Worm (Caenorhabditis elegans) whole organism, L1 larva: Measurements from ENCODE around the gene dhs-11.

ENCODE experiments used
- C04F5.9 ChIP-seq: sonication (generic microtip); optimal IDR thresholded peaks from 2 replicates; lab custom pipeline; 2016; ENCODE audit warnings: missing genetic modification characterization, missing compliant biosample characterization
- C16A3.4 ChIP-seq: fragments of 150-350 bp; optimal IDR thresholded peaks from 2 replicates; lab custom pipeline; 2014; ENCODE audit warnings: missing biosample characterization, missing genetic modification characterization
- F16B12.6 ChIP-seq: fragments of 150-350 bp; optimal IDR thresholded peaks from 2 replicates; lab custom pipeline; 2014; ENCODE audit warnings: missing biosample characterization, missing genetic modification characterization
- Y116A8C.19 ChIP-seq: sonication (generic microtip); optimal IDR thresholded peaks from 2 replicates; lab custom pipeline; 2016; ENCODE audit warnings: missing compliant biosample characterization, missing genetic modification characterization, borderline replicate concordance
- aha-1 ChIP-seq: fragments of 150-350 bp; optimal IDR thresholded peaks from 2 replicates; lab custom pipeline; 2014; ENCODE audit warnings: missing biosample characterization, missing genetic modification characterization
- alr-1 ChIP-seq: fragments of 200-800 bp; sonication (Bioruptor generic); optimal IDR thresholded peaks from 2 replicates; lab custom pipeline; 2018; ENCODE audit warnings: borderline replicate concordance, mild to moderate bottlenecking, missing genetic modification characterization, missing compliant biosample characterization
- ceh-63 ChIP-seq: fragments of 200-800 bp; sonication (Bioruptor generic); optimal IDR thresholded peaks from 2 replicates; lab custom pipeline; 2018; ENCODE audit warnings: mild to moderate bottlenecking, missing genetic modification characterization, missing compliant biosample characterization
- ceh-8 ChIP-seq: fragments of 200-800 bp; sonication (Bioruptor generic); optimal IDR thresholded peaks from 2 replicates; lab custom pipeline; 2018; ENCODE audit warnings: mild to moderate bottlenecking, missing genetic modification characterization, moderate library complexity, missing compliant biosample characterization
- ceh-82 ChIP-seq, 3 experiments: fragments of 150-350 bp in 1 of 3; sonication (generic microtip) in 2 of 3; optimal IDR thresholded peaks; 2 replicates each; lab custom pipeline; 2014 to 2017; ENCODE audit warnings: missing biosample characterization in 3 of 3, missing genetic modification characterization in 3 of 3
- ceh-88 ChIP-seq: fragments of 200-800 bp; sonication (Bioruptor generic); IDR thresholded peaks from 2 replicates; pipeline ENCODE4 v1.3.6; 2022; ENCODE audit warnings: missing genetic modification characterization, missing compliant biosample characterization
- ceh-90 ChIP-seq: sonication (generic microtip); optimal IDR thresholded peaks from 2 replicates; lab custom pipeline; 2016; ENCODE audit warnings: missing genetic modification characterization, missing compliant biosample characterization
- efl-1 ChIP-seq, 4 experiments: fragments of 150-350 bp; optimal IDR thresholded peaks in 3 of 4; peaks in 1 of 4; 1 replicate in 1 of 4; 2 replicates in 3 of 4; lab custom pipeline; 2014; ENCODE audit warnings: missing biosample characterization in 2 of 4, missing genetic modification characterization in 2 of 4, missing genetic modification reagents in 2 of 4
- ets-5 ChIP-seq: fragments of 200-800 bp; sonication (Bioruptor generic); IDR thresholded peaks from 2 replicates; pipeline ENCODE4 v1.3.6; 2022; ENCODE audit warnings: missing genetic modification characterization, missing compliant biosample characterization
- fkh-10 ChIP-seq: sonication (generic microtip); optimal IDR thresholded peaks from 2 replicates; lab custom pipeline; 2017; ENCODE audit warnings: missing biosample characterization, missing genetic modification reagents, missing genetic modification characterization
- fkh-4 ChIP-seq: sonication (generic microtip); optimal IDR thresholded peaks from 2 replicates; lab custom pipeline; 2016; ENCODE audit warnings: missing compliant biosample characterization, missing genetic modification characterization, borderline replicate concordance
- fos-1 ChIP-seq: fragments of 150-350 bp; optimal IDR thresholded peaks from 2 replicates; lab custom pipeline; 2014; ENCODE audit warnings: missing biosample characterization, missing genetic modification characterization
- grh-1 ChIP-seq: fragments of 200-800 bp; sonication (Bioruptor generic); IDR thresholded peaks from 2 replicates; pipeline ENCODE4 v1.3.6; 2022; ENCODE audit warnings: missing genetic modification reagents, missing genetic modification characterization, missing compliant biosample characterization
- hlh-17 ChIP-seq: fragments of 200-800 bp; sonication (Bioruptor generic); optimal IDR thresholded peaks from 2 replicates; lab custom pipeline; 2018; ENCODE audit warnings: missing genetic modification characterization, mild to moderate bottlenecking, missing compliant biosample characterization, moderate library complexity, borderline replicate concordance
- hpl-2 ChIP-seq: fragments of 150-350 bp; optimal IDR thresholded peaks from 2 replicates; lab custom pipeline; 2014; ENCODE audit warnings: missing biosample characterization, missing genetic modification reagents, missing genetic modification characterization
- irx-1 ChIP-seq: sonication (generic microtip); optimal IDR thresholded peaks from 2 replicates; lab custom pipeline; 2016; ENCODE audit warnings: missing genetic modification characterization, missing compliant biosample characterization
- jun-1 ChIP-seq: fragments of 150-350 bp; optimal IDR thresholded peaks from 2 replicates; lab custom pipeline; 2014; ENCODE audit warnings: missing biosample characterization, missing genetic modification reagents, missing genetic modification characterization
- lin-13 ChIP-seq: fragments of 150-350 bp; optimal IDR thresholded peaks from 2 replicates; lab custom pipeline; 2014; ENCODE audit warnings: missing biosample characterization, missing genetic modification reagents, missing genetic modification characterization
- lin-14 ChIP-seq: fragments of 200-800 bp; sonication (Bioruptor generic); optimal IDR thresholded peaks from 2 replicates; lab custom pipeline; 2018; ENCODE audit warnings: mild to moderate bottlenecking, missing genetic modification characterization, moderate library complexity, missing compliant biosample characterization
- lin-35 ChIP-seq, 2 experiments: fragments of 150-350 bp; optimal IDR thresholded peaks; 2 replicates each; lab custom pipeline; 2014; ENCODE audit warnings: missing biosample characterization in 2 of 2, missing genetic modification characterization in 2 of 2, missing genetic modification reagents in 2 of 2
- lin-39 ChIP-seq: fragments of 150-350 bp; optimal IDR thresholded peaks from 2 replicates; lab custom pipeline; 2014; ENCODE audit warnings: missing biosample characterization, missing genetic modification reagents, missing genetic modification characterization
- mab-9 ChIP-seq: fragments of 200-800 bp; sonication (Bioruptor generic); IDR thresholded peaks from 2 replicates; pipeline ENCODE4 v1.3.6; 2022; ENCODE audit warnings: missing genetic modification reagents, missing genetic modification characterization, missing compliant biosample characterization
- mdl-1 ChIP-seq, 2 experiments: fragments of 150-350 bp; optimal IDR thresholded peaks; 2 replicates each; lab custom pipeline; 2014 to 2017; ENCODE audit warnings: missing biosample characterization in 2 of 2, missing genetic modification characterization in 2 of 2, inconsistent platforms in 1 of 2
- mep-1 ChIP-seq: fragments of 150-350 bp; optimal IDR thresholded peaks from 2 replicates; lab custom pipeline; 2014; ENCODE audit warnings: missing biosample characterization, missing genetic modification characterization
- nhr-11 ChIP-seq: fragments of 150-350 bp; optimal IDR thresholded peaks from 2 replicates; lab custom pipeline; 2014; ENCODE audit warnings: missing biosample characterization, missing genetic modification characterization
- nhr-12 ChIP-seq: sonication (generic microtip); optimal IDR thresholded peaks from 2 replicates; lab custom pipeline; 2017; ENCODE audit warnings: missing biosample characterization, missing genetic modification characterization
- nhr-47 ChIP-seq: sonication (generic microtip); optimal IDR thresholded peaks from 2 replicates; lab custom pipeline; 2016; ENCODE audit warnings: mild to moderate bottlenecking, missing genetic modification characterization, moderate library complexity, missing compliant biosample characterization
- nhr-76 ChIP-seq: sonication (generic microtip); optimal IDR thresholded peaks from 2 replicates; lab custom pipeline; 2017; ENCODE audit warnings: missing biosample characterization, missing genetic modification characterization
- nhr-77 ChIP-seq: fragments of 150-350 bp; optimal IDR thresholded peaks from 2 replicates; lab custom pipeline; 2014; ENCODE audit warnings: missing biosample characterization, missing genetic modification characterization
- nhr-84 ChIP-seq: sonication (generic microtip); optimal IDR thresholded peaks from 2 replicates; lab custom pipeline; 2017; ENCODE audit warnings: missing biosample characterization, missing genetic modification characterization
- nhr-85 ChIP-seq: sonication (generic microtip); peaks from one replicate; lab custom pipeline; 2016; ENCODE audit warnings: missing genetic modification characterization, inconsistent platforms, missing compliant biosample characterization
- pax-3 ChIP-seq: fragments of 200-800 bp; sonication (Bioruptor generic); optimal IDR thresholded peaks from 2 replicates; lab custom pipeline; 2018; ENCODE audit warnings: mild to moderate bottlenecking, missing genetic modification characterization, moderate library complexity, missing compliant biosample characterization
- rnt-1 ChIP-seq: sonication (generic microtip); optimal IDR thresholded peaks from 2 replicates; lab custom pipeline; 2016; ENCODE audit warnings: mild to moderate bottlenecking, missing genetic modification characterization, moderate library complexity, missing compliant biosample characterization
- skn-1 ChIP-seq: fragments of 150-350 bp; optimal IDR thresholded peaks from 2 replicates; lab custom pipeline; 2014; ENCODE audit warnings: missing biosample characterization, missing genetic modification characterization
- snpc-4 ChIP-seq: fragments of 150-350 bp; optimal IDR thresholded peaks from 2 replicates; lab custom pipeline; 2014; ENCODE audit warnings: missing biosample characterization, missing genetic modification characterization
- snu-23 ChIP-seq: sonication (generic microtip); optimal IDR thresholded peaks from 2 replicates; lab custom pipeline; 2016; ENCODE audit warnings: missing genetic modification characterization, missing compliant biosample characterization
- sptf-1 ChIP-seq: fragments of 150-350 bp; optimal IDR thresholded peaks from 2 replicates; lab custom pipeline; 2014; ENCODE audit warnings: missing biosample characterization, missing genetic modification characterization
- sup-37 ChIP-seq: fragments of 200-800 bp; sonication (Bioruptor generic); optimal IDR thresholded peaks from 2 replicates; lab custom pipeline; 2018; ENCODE audit warnings: mild to moderate bottlenecking, missing genetic modification characterization, missing compliant biosample characterization
- tbx-2 ChIP-seq: sonication (generic microtip); optimal IDR thresholded peaks from 2 replicates; lab custom pipeline; 2016; ENCODE audit warnings: missing genetic modification characterization, missing compliant biosample characterization
- tlp-1 ChIP-seq: fragments of 150-350 bp; optimal IDR thresholded peaks from 2 replicates; lab custom pipeline; 2014; ENCODE audit warnings: missing biosample characterization, missing genetic modification characterization
- unc-30 ChIP-seq: sonication (generic microtip); optimal IDR thresholded peaks from 2 replicates; lab custom pipeline; 2017; ENCODE audit warnings: missing biosample characterization, missing genetic modification characterization
- unc-62 ChIP-seq: fragments of 150-350 bp; optimal IDR thresholded peaks from 2 replicates; lab custom pipeline; 2014; ENCODE audit warnings: missing biosample characterization, missing genetic modification reagents, missing genetic modification characterization
- vab-15 ChIP-seq: sonication (generic microtip); optimal IDR thresholded peaks from 2 replicates; lab custom pipeline; 2017; ENCODE audit warnings: missing genotype, mild to moderate bottlenecking, missing genetic modification characterization, missing compliant biosample characterization
- xbp-1 ChIP-seq: sonication (generic microtip); optimal IDR thresholded peaks from 2 replicates; lab custom pipeline; 2016; ENCODE audit warnings: missing genetic modification characterization, missing compliant biosample characterization
- zag-1 ChIP-seq: fragments of 150-350 bp; optimal IDR thresholded peaks from 2 replicates; lab custom pipeline; 2014; ENCODE audit warnings: missing biosample characterization, missing genetic modification characterization
- ztf-11 ChIP-seq, 2 experiments: sonication (generic microtip); optimal IDR thresholded peaks; 2 replicates each; lab custom pipeline; 2016 to 2017; ENCODE audit warnings: missing genetic modification characterization in 2 of 2, missing biosample characterization in 1 of 2, missing compliant biosample characterization in 1 of 2
- ztf-4 ChIP-seq: fragments of 150-350 bp; optimal IDR thresholded peaks from 2 replicates; lab custom pipeline; 2014; ENCODE audit warnings: missing biosample characterization, missing genetic modification characterization

Gene dhs-11

ce11 chrIII:10600138-10600626 lies 42.5 kb downstream of the dhs-11 start, which contains the start of gene epg-6:
Gene epg-6 (minus strand): TSS chrIII:10600188.
- no peak for TF ChIP-seq snpc-4 (tag; lab: Kevin White, UChicago)
- no peak for TF ChIP-seq aha-1
- no peak for TF ChIP-seq nhr-11
- TF ChIP-seq vab-15 (tag; lab: Kevin White, UChicago), result no peak
- no peak for TF ChIP-seq hlh-17 (GFP tag; lab: Kevin White, UChicago)
- TF ChIP-seq C04F5.9, result no peak
- no peak for TF ChIP-seq ceh-8 (GFP tag; lab: Kevin White, UChicago)
- no peak for TF ChIP-seq lin-14
- no peak for TF ChIP-seq nhr-84 (tag; lab: Kevin White, UChicago)
- TF ChIP-seq mab-9, result no peak
- TF ChIP-seq snu-23 (GFP tag; lab: Kevin White, UChicago), result no peak
- TF ChIP-seq ets-5 (GFP tag; lab: Robert Waterston, UW), result no peak
- no peak for TF ChIP-seq mep-1 (tag; lab: Kevin White, UChicago)
- TF ChIP-seq ceh-88 (GFP tag; lab: Robert Waterston, UW), result no peak
- TF ChIP-seq nhr-77 (tag; lab: Kevin White, UChicago), result no peak

ce11 chrIII:10599699-10600098 lies 43.0 kb downstream of the dhs-11 start:
- TF ChIP-seq sup-37 (GFP tag; lab: Kevin White, UChicago) (no peak), skn-1 (tag; lab: Kevin White, UChicago) (peak; percentile 68), lin-39 (tag; lab: Kevin White, UChicago) (peak; percentile 52), alr-1 (tag; lab: Kevin White, UChicago) (no peak), xbp-1 (tag; lab: Kevin White, UChicago) (peak; percentile 62), nhr-47 (peak; percentile 77), rnt-1 (tag; lab: Kevin White, UChicago) (no peak), F16B12.6 (peak; percentile 95), lin-13 (GFP tag; lab: Kevin White, UChicago) (peak; percentile 52), nhr-12 (tag; lab: Kevin White, UChicago) (no peak), irx-1 (tag; lab: Kevin White, UChicago) (peak; percentile 46), ceh-82 (tag; optimal IDR thresholded peaks at IDR 0.05; lab: Kevin White, UChicago) (peak; percentile 19 to 61 (median 38)), aha-1 (no peak), ceh-90 (tag; lab: Kevin White, UChicago) (no peak), grh-1 (GFP tag; lab: Robert Waterston, UW) (no peak), nhr-85 (tag; lab: Kevin White, UChicago) (peak; percentile 83), unc-62 (GFP tag; lab: Kevin White, UChicago) (no peak), tbx-2 (tag; lab: Kevin White, UChicago) (peak; percentile 70), lin-35 (GFP tag; optimal IDR thresholded peaks at IDR 0.05; lab: Kevin White, UChicago) (peak; percentile 79 to 84), fos-1 (tag; lab: Kevin White, UChicago) (peak; percentile 49), unc-30 (tag; lab: Kevin White, UChicago) (no peak), nhr-84 (tag; lab: Kevin White, UChicago) (no peak), tlp-1 (no peak), Y116A8C.19 (tag; lab: Kevin White, UChicago) (no peak), nhr-77 (tag; lab: Kevin White, UChicago) (peak; percentile 35), snpc-4 (tag; lab: Kevin White, UChicago) (peak; percentile 32), efl-1 (optimal IDR thresholded peaks at IDR 0.05; lab: Kevin White, UChicago) (peak; percentile 71 to 73), efl-1 (GFP tag; optimal IDR thresholded peaks at IDR 0.05 in 1 of 2; lab: Kevin White, UChicago) (peak; percentile 74 to 97), fkh-10 (no peak), ceh-63 (no peak), nhr-76 (tag; lab: Kevin White, UChicago) (no peak), ztf-11 (tag; optimal IDR thresholded peaks at IDR 0.05; lab: Kevin White, UChicago) (peak in 1 of 2 experiments; percentile 26), ets-5 (GFP tag; lab: Robert Waterston, UW) (no peak), ztf-4 (peak; percentile 15), pax-3 (no peak), sptf-1 (tag; lab: Kevin White, UChicago) (no peak), fkh-4 (tag; lab: Kevin White, UChicago) (no peak), mdl-1 (tag; optimal IDR thresholded peaks at IDR 0.05; lab: Kevin White, UChicago) (peak in 1 of 2 experiments; percentile 85), C16A3.4 (tag; lab: Kevin White, UChicago) (peak; percentile 75), ceh-88 (GFP tag; lab: Robert Waterston, UW) (no peak), hpl-2 (GFP tag; lab: Kevin White, UChicago) (no peak), zag-1 (tag; lab: Kevin White, UChicago) (peak; percentile 24), jun-1 (tag; lab: Kevin White, UChicago) (peak; percentile 46)
